Worm (Caenorhabditis elegans) whole organism, mixed stage, embryonic: ENCODE measurements around the gene K11G12.6.

Source experiments
- M03D4.4 ChIP-seq: sonication (generic microtip); optimal IDR thresholded peaks from 2 replicates; lab custom pipeline; 2017; ENCODE audit warnings: mild to moderate bottlenecking, missing genetic modification characterization, missing compliant biosample characterization
- bed-3 ChIP-seq: fragments of 200-800 bp; sonication (Bioruptor generic); optimal IDR thresholded peaks from 3 replicates; lab custom pipeline; 2018; ENCODE audit warnings: mild to moderate bottlenecking, missing genetic modification characterization, moderate library complexity, missing compliant biosample characterization
- blmp-1 ChIP-seq: fragments of 150-350 bp; optimal IDR thresholded peaks from 2 replicates; lab custom pipeline; 2014; ENCODE audit warnings: missing biosample characterization, missing genetic modification characterization
- ceh-39 ChIP-seq: fragments of 150-350 bp; optimal IDR thresholded peaks from 2 replicates; lab custom pipeline; 2014; ENCODE audit warnings: missing biosample characterization, missing genetic modification characterization
- ceh-43 ChIP-seq: fragments of 200-800 bp; sonication (Bioruptor generic); optimal IDR thresholded peaks from 2 replicates; lab custom pipeline; 2018; ENCODE audit warnings: mild to moderate bottlenecking, missing genetic modification characterization, moderate library complexity, missing compliant biosample characterization
- ces-1 ChIP-seq: fragments of 150-350 bp; optimal IDR thresholded peaks from 2 replicates; lab custom pipeline; 2014; ENCODE audit warnings: missing biosample characterization, missing genetic modification reagents, missing genetic modification characterization
- cnd-1 ChIP-seq: fragments of 200-800 bp; sonication (Bioruptor generic); optimal IDR thresholded peaks from 2 replicates; lab custom pipeline; 2018; ENCODE audit warnings: mild to moderate bottlenecking, missing genetic modification characterization, missing compliant biosample characterization
- drap-1 ChIP-seq: fragments of 200-800 bp; sonication (Bioruptor generic); optimal IDR thresholded peaks from 3 replicates; lab custom pipeline; 2018; ENCODE audit warnings: mild to moderate bottlenecking, missing genetic modification characterization, missing compliant biosample characterization
- elt-1 ChIP-seq: sonication (generic microtip); optimal IDR thresholded peaks from 2 replicates; lab custom pipeline; 2017; ENCODE audit warnings: missing genetic modification characterization, mild to moderate bottlenecking, missing compliant biosample characterization, antibody characterized with exemption, moderate library complexity, borderline replicate concordance; ENCODE audit not compliant: insufficient read depth
- elt-3 ChIP-seq: fragments of 150-350 bp; optimal IDR thresholded peaks from 2 replicates; lab custom pipeline; 2014; ENCODE audit warnings: missing biosample characterization, missing genetic modification characterization
- flh-1 ChIP-seq: fragments of 200-800 bp; sonication (Bioruptor generic); optimal IDR thresholded peaks from 2 replicates; lab custom pipeline; 2018; ENCODE audit warnings: mild to moderate bottlenecking, missing genetic modification characterization, moderate library complexity, missing compliant biosample characterization
- ham-2 ChIP-seq: fragments of 200-800 bp; sonication (Bioruptor generic); optimal IDR thresholded peaks from 2 replicates; lab custom pipeline; 2018; ENCODE audit warnings: mild to moderate bottlenecking, missing genetic modification characterization, missing compliant biosample characterization
- lin-13 ChIP-seq: fragments of 150-350 bp; optimal IDR thresholded peaks from 2 replicates; lab custom pipeline; 2014; ENCODE audit warnings: missing biosample characterization, missing genetic modification characterization
- lin-32 ChIP-seq: fragments of 200-800 bp; sonication (Bioruptor generic); optimal IDR thresholded peaks from 2 replicates; lab custom pipeline; 2018; ENCODE audit warnings: mild to moderate bottlenecking, missing genetic modification characterization, missing compliant biosample characterization
- lsy-2 ChIP-seq: fragments of 150-350 bp; optimal IDR thresholded peaks from 2 replicates; lab custom pipeline; 2014; ENCODE audit warnings: missing biosample characterization, missing genetic modification characterization
- mab-5 ChIP-seq: fragments of 150-350 bp; optimal IDR thresholded peaks from 2 replicates; lab custom pipeline; 2014; ENCODE audit warnings: missing biosample characterization, missing genetic modification characterization
- mep-1 ChIP-seq: fragments of 150-350 bp; optimal IDR thresholded peaks from 2 replicates; lab custom pipeline; 2017; ENCODE audit warnings: missing biosample characterization, missing genetic modification reagents, missing genetic modification characterization, inconsistent platforms
- mls-2 ChIP-seq: sonication (generic microtip); optimal IDR thresholded peaks from 2 replicates; lab custom pipeline; 2016; ENCODE audit warnings: mild to moderate bottlenecking, missing genetic modification characterization, moderate library complexity, missing compliant biosample characterization
- nhr-12 ChIP-seq: fragments of 150-350 bp; optimal IDR thresholded peaks from 2 replicates; lab custom pipeline; 2014; ENCODE audit warnings: missing biosample characterization, missing genetic modification characterization
- nhr-2 ChIP-seq: fragments of 150-350 bp; optimal IDR thresholded peaks from 2 replicates; lab custom pipeline; 2014; ENCODE audit warnings: missing biosample characterization, missing genetic modification characterization
- nhr-28 ChIP-seq: fragments of 150-350 bp; optimal IDR thresholded peaks from 2 replicates; lab custom pipeline; 2014; ENCODE audit warnings: missing biosample characterization, missing genetic modification characterization
- nhr-76 ChIP-seq: sonication (generic microtip); optimal IDR thresholded peaks from 2 replicates; lab custom pipeline; 2017; ENCODE audit warnings: missing biosample characterization, missing genetic modification characterization
- pha-4 ChIP-seq: fragments of 150-350 bp; optimal IDR thresholded peaks from 2 replicates; lab custom pipeline; 2018; ENCODE audit warnings: missing biosample characterization, missing genetic modification reagents, missing genetic modification characterization
- sem-2 ChIP-seq: fragments of 200-800 bp; sonication (Bioruptor generic); optimal IDR thresholded peaks from 2 replicates; lab custom pipeline; 2018; ENCODE audit warnings: mild to moderate bottlenecking, missing genetic modification characterization, missing compliant biosample characterization
- snpc-4 ChIP-seq: fragments of 150-350 bp; optimal IDR thresholded peaks from 2 replicates; lab custom pipeline; 2014; ENCODE audit warnings: missing biosample characterization, missing genetic modification characterization
- tbx-8 ChIP-seq: fragments of 200-800 bp; sonication (Bioruptor generic); optimal IDR thresholded peaks from 2 replicates; lab custom pipeline; 2018; ENCODE audit warnings: mild to moderate bottlenecking, missing genetic modification characterization, moderate library complexity, missing compliant biosample characterization
- unc-120 ChIP-seq: sonication (generic microtip); optimal IDR thresholded peaks from 2 replicates; lab custom pipeline; 2017; ENCODE audit warnings: missing genetic modification characterization, missing compliant biosample characterization; ENCODE audit not compliant: poor library complexity, severe bottlenecking
- unc-39 ChIP-seq: fragments of 150-350 bp; optimal IDR thresholded peaks from 2 replicates; lab custom pipeline; 2014; ENCODE audit warnings: missing biosample characterization, missing genetic modification characterization
- unc-62 ChIP-seq: fragments of 150-350 bp; optimal IDR thresholded peaks from 2 replicates; lab custom pipeline; 2014; ENCODE audit warnings: missing biosample characterization, missing genetic modification reagents, missing genetic modification characterization
- zip-8 ChIP-seq: fragments of 150-350 bp; optimal IDR thresholded peaks from 2 replicates; lab custom pipeline; 2014; ENCODE audit warnings: missing biosample characterization, missing genetic modification characterization
- ztf-11 ChIP-seq: fragments of 150-350 bp; optimal IDR thresholded peaks from 2 replicates; lab custom pipeline; 2014; ENCODE audit warnings: missing biosample characterization, missing genetic modification characterization

The K11G12.6 gene

DNA sequence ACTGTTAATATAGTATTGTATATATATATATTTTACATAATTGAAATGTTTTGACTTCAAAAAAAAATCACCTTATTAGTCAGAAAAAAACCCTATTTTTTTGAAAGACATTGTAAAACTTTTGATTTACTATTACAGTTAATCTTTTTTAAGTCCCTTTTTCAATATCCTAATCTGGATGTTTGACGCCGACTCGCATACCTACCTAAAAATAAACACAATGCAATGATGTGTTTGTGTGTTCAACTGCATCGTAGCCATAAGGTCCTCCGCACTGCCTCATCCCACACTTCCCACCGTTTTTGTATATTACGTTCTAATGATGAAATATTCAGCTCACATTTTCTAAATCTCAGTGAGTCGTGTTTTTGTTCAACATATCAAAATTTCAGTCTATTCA, 36.1 kb downstream of the K11G12.6 start, which contains the start of gene F38B6.3:
Gene F38B6.3 (plus strand): TSS at position 301 of the 400 bp plus-strand sequence.
- no peak for TF ChIP-seq flh-1
- no peak for TF ChIP-seq lin-13 (tag; lab: Kevin White, UChicago)
- TF ChIP-seq zip-8, result no peak
- no peak for TF ChIP-seq pha-4
- TF ChIP-seq ztf-11 (tag; lab: Kevin White, UChicago), result no peak
- TF ChIP-seq unc-39, result no peak
- no peak for TF ChIP-seq mep-1 (tag; lab: Kevin White, UChicago)
- no peak for TF ChIP-seq mls-2
- TF ChIP-seq cnd-1 (tag; lab: Kevin White, UChicago), result no peak
- no peak for TF ChIP-seq ceh-39 (tag; lab: Kevin White, UChicago)
- no peak for TF ChIP-seq drap-1 (GFP tag; lab: Kevin White, UChicago)
- TF ChIP-seq blmp-1 (tag; lab: Kevin White, UChicago), result no peak
- TF ChIP-seq unc-62 (GFP tag; lab: Kevin White, UChicago), result no peak

ce11 chrX:6692896-6693295, 36.6 kb downstream of the K11G12.6 start:
- TF ChIP-seq mab-5 (tag; lab: Kevin White, UChicago) (no peak), ceh-43 (no peak), drap-1 (GFP tag; lab: Kevin White, UChicago) (no peak), flh-1 (no peak), M03D4.4 (tag; lab: Kevin White, UChicago) (no peak), nhr-28 (tag; lab: Kevin White, UChicago) (no peak), ces-1 (GFP tag; lab: Kevin White, UChicago) (peak; percentile 58), ham-2 (GFP tag; lab: Kevin White, UChicago) (no peak)

DNA sequence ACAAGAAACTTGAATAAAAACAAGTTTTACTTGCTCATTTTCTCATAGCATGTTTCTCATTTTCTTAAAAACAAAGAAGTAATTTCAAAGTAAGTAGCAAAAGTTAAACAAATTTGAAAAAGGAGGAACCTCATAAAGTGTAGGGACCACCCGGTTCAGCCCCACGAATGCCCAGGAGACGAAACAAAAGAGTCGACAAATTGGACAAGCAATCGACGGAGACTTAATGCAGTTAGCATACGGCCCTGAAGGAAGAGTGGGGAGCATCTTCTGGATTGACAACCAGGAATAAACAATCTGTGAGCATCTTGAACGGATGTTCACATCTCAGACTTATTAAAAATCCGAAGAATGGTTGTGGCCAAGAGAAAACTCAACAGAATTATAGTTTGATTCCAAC, 37.8 kb downstream of the K11G12.6 start:
- TF ChIP-seq ces-1 (GFP tag; lab: Kevin White, UChicago) (peak; percentile 93), unc-39 (no peak), bed-3 (GFP tag; lab: Kevin White, UChicago) (no peak)

ce11 chrX:6689985-6690384, 39.5 kb downstream of the K11G12.6 start, which contains the start of gene F38B6.6:
TSS of gene F38B6.6 (minus strand) at chrX:6690085.
- TF ChIP-seq blmp-1 (tag; lab: Kevin White, UChicago) (no peak), ceh-43 (no peak), ham-2 (GFP tag; lab: Kevin White, UChicago) (no peak), cnd-1 (tag; lab: Kevin White, UChicago) (no peak), sem-2 (GFP tag; lab: Kevin White, UChicago) (no peak), pha-4 (no peak), snpc-4 (tag; lab: Kevin White, UChicago) (no peak), tbx-8 (GFP tag; lab: Kevin White, UChicago) (no peak), M03D4.4 (tag; lab: Kevin White, UChicago) (no peak), nhr-2 (tag; lab: Kevin White, UChicago) (no peak), mep-1 (tag; lab: Kevin White, UChicago) (no peak), ceh-39 (tag; lab: Kevin White, UChicago) (no peak), elt-1 (tag; lab: Kevin White, UChicago) (no peak), mls-2 (no peak), elt-3 (tag; lab: Kevin White, UChicago) (no peak), ztf-11 (tag; lab: Kevin White, UChicago) (no peak), unc-39 (no peak), nhr-12 (no peak)
- TF ChIP-seq, all 35 proteins: peak for 0

DNA sequence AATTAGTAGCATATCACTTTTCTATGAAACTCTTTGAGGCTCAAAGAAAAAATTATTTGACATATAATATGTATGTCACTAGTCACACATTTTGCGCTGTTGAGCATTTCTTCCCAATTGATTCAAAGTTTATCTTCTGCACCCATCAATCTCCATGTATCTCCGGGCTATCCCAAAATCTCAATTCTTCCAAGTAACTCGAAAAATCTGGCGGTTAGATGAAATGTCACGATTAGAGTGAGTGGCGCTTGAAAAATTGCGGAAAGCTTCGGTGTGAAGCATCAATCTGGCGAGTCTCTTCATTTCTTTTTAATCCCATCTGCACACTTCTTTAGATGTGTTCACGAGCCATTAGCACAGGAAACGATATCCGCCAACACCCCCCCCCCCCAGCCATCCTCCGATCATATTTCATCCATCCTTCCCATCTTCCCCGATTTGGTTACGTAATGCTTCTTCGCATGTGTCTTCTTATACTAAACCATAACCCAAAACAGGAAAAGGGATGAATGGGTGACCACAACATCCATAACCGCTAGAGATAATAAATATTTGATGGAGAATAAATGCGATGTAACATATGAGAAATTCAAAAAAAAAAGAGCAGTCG, 40.4 kb downstream of the K11G12.6 start:
- TF ChIP-seq zip-8, result peak; percentile 56
- peak; percentile 17 for TF ChIP-seq lin-32 (GFP tag; lab: Kevin White, UChicago)
- TF ChIP-seq mls-2, result peak; percentile 34
- no peak for TF ChIP-seq drap-1 (GFP tag; lab: Kevin White, UChicago)
- TF ChIP-seq nhr-76, result no peak
- TF ChIP-seq unc-120 (tag; lab: Kevin White, UChicago), result no peak
- no peak for TF ChIP-seq ceh-39 (tag; lab: Kevin White, UChicago)
- no peak for TF ChIP-seq lsy-2 (tag; lab: Kevin White, UChicago)
- no peak for TF ChIP-seq mep-1 (tag; lab: Kevin White, UChicago)
- no peak for TF ChIP-seq mab-5 (tag; lab: Kevin White, UChicago)
- TF ChIP-seq nhr-12, result no peak
- TF ChIP-seq nhr-28 (tag; lab: Kevin White, UChicago), result no peak
